Fruit fly (Drosophila melanogaster): ENCODE measurements around the gene Septin2.

Gene Septin2

dm6 chr3R:20555023-20555422 lies 33.1 kb downstream of the Septin2 start (continued):
- peak; percentile 80 for TF ChIP-seq sr (GFP tag; IDR thresholded peaks at IDR 0.05)
- no peak for TF ChIP-seq CG3838 (GFP tag; optimal IDR thresholded peaks at IDR 0.05)
- no peak for TF ChIP-seq wor (GFP tag; IDR thresholded peaks at IDR 0.05)
- TF ChIP-seq CG34422 (GFP tag; IDR thresholded peaks at IDR 0.05) = 0 out of 3 replicates have a peak, but pooled peaks have one; percentile 56
- TF ChIP-seq CG14710 (tag; optimal IDR thresholded peaks at IDR 0.05) = no peak
- TF ChIP-seq tup (GFP tag; optimal IDR thresholded peaks at IDR 0.05) = peak; percentile 11
- TF ChIP-seq D19A (tag; optimal IDR thresholded peaks at IDR 0.05) = peak; percentile 69
- TF ChIP-seq MESR4 (GFP tag; optimal IDR thresholded peaks at IDR 0.05) = no peak
- TF ChIP-seq NFAT (GFP tag; IDR thresholded peaks at IDR 0.05) = peak; percentile 46; the same call in 1 of the 2 replicates
- peak; percentile 62 for TF ChIP-seq CG17829 (tag; optimal IDR thresholded peaks at IDR 0.05)
- TF ChIP-seq mirr (GFP tag; optimal IDR thresholded peaks at IDR 0.05) = peak; percentile 42
- TF ChIP-seq Kr (GFP tag; optimal IDR thresholded peaks at IDR 0.05) = no peak
- TF ChIP-seq CG30431 (GFP tag; optimal IDR thresholded peaks at IDR 0.05) = no peak
- TF ChIP-seq jigr1 (GFP tag; IDR thresholded peaks at IDR 0.05) = no peak
- TF ChIP-seq Ravus (GFP tag; IDR thresholded peaks at IDR 0.05) = peak; percentile 45
- no peak for TF ChIP-seq CG32767 (GFP tag; IDR thresholded peaks at IDR 0.05)
- TF ChIP-seq tgo (GFP tag; IDR thresholded peaks at IDR 0.05) = peak; percentile 74
- TF ChIP-seq CG6689 (GFP tag; IDR thresholded peaks at IDR 0.05) = peak; percentile 48
- peak in 1 of 3 experiments; percentile 22 for TF ChIP-seq Stat92E (GFP tag; optimal IDR thresholded peaks at IDR 0.05)
- TF ChIP-seq CG9932 (GFP tag; IDR thresholded peaks at IDR 0.05) = peak; percentile 60
- TF ChIP-seq her (GFP tag; optimal IDR thresholded peaks at IDR 0.05) = no peak
- TF ChIP-seq B-H2 (GFP tag; optimal IDR thresholded peaks at IDR 0.05) = no peak
- peak; percentile 48; the same call in 1 of the 2 replicates for TF ChIP-seq ranshi (GFP tag; IDR thresholded peaks at IDR 0.05)
- TF ChIP-seq rib (GFP tag; IDR thresholded peaks at IDR 0.05) = no peak; the same call in 1 of the 2 replicates
- peak; percentile 57 for TF ChIP-seq ems (GFP tag; optimal IDR thresholded peaks at IDR 0.05)
- TF ChIP-seq Max (GFP tag; optimal IDR thresholded peaks at IDR 0.05) = no peak
- TF ChIP-seq ewg (GFP tag; optimal IDR thresholded peaks at IDR 0.05) = no peak
- no peak for TF ChIP-seq CG7745 (tag; optimal IDR thresholded peaks at IDR 0.05)
- TF ChIP-seq slp2 (GFP tag; optimal IDR thresholded peaks at IDR 0.05) = no peak
- peak; percentile 73 for TF ChIP-seq CG13296 (GFP tag; optimal IDR thresholded peaks at IDR 0.05)
- TF ChIP-seq CG14014 (GFP tag; IDR thresholded peaks at IDR 0.05) = peak; percentile 59
- TF ChIP-seq CG17912 (GFP tag; optimal IDR thresholded peaks at IDR 0.05) = no peak
- peak; percentile 50 for TF ChIP-seq CG1233 (GFP tag; optimal IDR thresholded peaks at IDR 0.05)
- TF ChIP-seq CG18476 (GFP tag; optimal IDR thresholded peaks at IDR 0.05) = peak; percentile 5
- peak; percentile 95 for TF ChIP-seq CG11696 (GFP tag; IDR thresholded peaks at IDR 0.05)
- no peak for TF ChIP-seq chif (GFP tag; optimal IDR thresholded peaks at IDR 0.05)
- no peak for TF ChIP-seq jumu (GFP tag; optimal IDR thresholded peaks at IDR 0.05)
- TF ChIP-seq CG1602 (GFP tag; optimal IDR thresholded peaks at IDR 0.05) = no peak
- TF ChIP-seq kay (GFP tag; optimal IDR thresholded peaks at IDR 0.05) = peak; percentile 46
- TF ChIP-seq CG3281 (GFP tag; optimal IDR thresholded peaks at IDR 0.05) = peak; percentile 80
- TF ChIP-seq scrt (GFP tag; optimal IDR thresholded peaks at IDR 0.05) = peak; percentile 70
- no peak for TF ChIP-seq chinmo (GFP tag; IDR thresholded peaks at IDR 0.05; ENCODE audit: partially characterized antibody)
- TF ChIP-seq shn (GFP tag; optimal IDR thresholded peaks at IDR 0.05) = no peak
- peak; percentile 54 for TF ChIP-seq HHEX (GFP tag; optimal IDR thresholded peaks at IDR 0.05)
- peak in 1 of 2 experiments; percentile 40 for TF ChIP-seq dpn (GFP tag; optimal IDR thresholded peaks at IDR 0.05)
- peak; percentile 35 for TF ChIP-seq emc (GFP tag; optimal IDR thresholded peaks at IDR 0.05)
- TF ChIP-seq pnt (GFP tag; optimal IDR thresholded peaks at IDR 0.05) = peak; percentile 12
- TF ChIP-seq ci (GFP tag; IDR thresholded peaks at IDR 0.05) = no peak
- 0 out of 2 replicates have a peak, but pooled peaks have one; percentile 11 for TF ChIP-seq bbx (GFP tag; IDR thresholded peaks at IDR 0.05; ENCODE audit: partially characterized antibody)
- no peak for TF ChIP-seq CG3065 (GFP tag; optimal IDR thresholded peaks at IDR 0.05)
- TF ChIP-seq MTF-1 (GFP tag; optimal IDR thresholded peaks at IDR 0.05; ENCODE audit: borderline replicate concordance) = no peak
